Worm (Caenorhabditis elegans) whole organism, L4/young adult: Measurements from ENCODE around the gene T19C4.5.

Source experiments
- W03F9.2 ChIP-seq: fragments of 150-350 bp; optimal IDR thresholded peaks from 2 replicates; lab custom pipeline; 2014; ENCODE audit warnings: missing biosample characterization, missing genetic modification characterization
- dao-5 ChIP-seq: sonication (generic microtip); optimal IDR thresholded peaks from 2 replicates; lab custom pipeline; 2016; ENCODE audit warnings: missing genotype, missing genetic modification characterization, moderate library complexity, missing compliant biosample characterization

DNA sequence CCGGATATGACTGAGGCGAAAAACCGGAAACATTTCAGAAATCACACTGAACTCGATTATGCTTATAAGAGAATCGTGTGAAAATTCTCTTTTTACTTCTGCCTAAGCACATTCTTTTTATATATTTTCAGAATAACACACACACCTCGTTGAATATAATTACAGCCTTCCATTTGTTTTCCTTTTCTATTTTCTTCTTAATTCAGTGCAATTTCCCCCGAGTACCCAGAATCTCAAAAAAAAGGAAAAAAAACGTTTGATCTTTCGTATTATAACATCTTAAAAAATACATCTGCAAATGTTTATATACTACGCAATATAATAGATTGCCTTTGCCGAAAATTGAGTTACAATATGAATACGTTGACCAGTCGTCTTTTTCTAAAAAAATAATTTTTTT lies 40.2 kb upstream of the T19C4.5 start:
- TF ChIP-seq W03F9.2 (no peak), dao-5 (tag; lab: Kevin White, UChicago) (no peak)
